Worm (Caenorhabditis elegans): Measurements from ENCODE around the gene alh-10.

alh-10 gene

ce11 chrX:7143515-7143914, at the start of gene alh-10:
alh-10 (minus strand) TSS chrX:7143641.
- TF ChIP-seq zag-1 (tag; optimal IDR thresholded peaks at IDR 0.05) (no peak), gmeb-1 (tag; optimal IDR thresholded peaks at IDR 0.05) (no peak)

- TF ChIP-seq ztf-1 (GFP tag; conservative IDR thresholded peaks at IDR 0.05) (no peak), mdl-1 (tag; optimal IDR thresholded peaks at IDR 0.05) (no peak), crh-2 (tag; optimal IDR thresholded peaks at IDR 0.05) (no peak), unc-39 (tag; optimal IDR thresholded peaks at IDR 0.05) (no peak), zag-1 (tag; optimal IDR thresholded peaks at IDR 0.05) (no peak), mbf-1 (tag; optimal IDR thresholded peaks at IDR 0.05) (no peak), lin-11 (tag; optimal IDR thresholded peaks at IDR 0.05) (no peak), F13H6.1 (tag; optimal IDR thresholded peaks at IDR 0.05) (no peak), lin-39 (tag; optimal IDR thresholded peaks at IDR 0.05) (no peak), lin-13 (GFP tag; optimal IDR thresholded peaks at IDR 0.05) (no peak), ceh-82 (tag; optimal IDR thresholded peaks at IDR 0.05) (no peak), nhr-23 (tag; optimal IDR thresholded peaks at IDR 0.05) (no peak), egl-27 (tag; optimal IDR thresholded peaks at IDR 0.05) (no peak), nhr-21 (tag; optimal IDR thresholded peaks at IDR 0.05) (no peak), unc-62 (GFP tag; optimal IDR thresholded peaks at IDR 0.05) (no peak), sem-4 (tag; optimal IDR thresholded peaks at IDR 0.05) (no peak), unc-55 (GFP tag; optimal IDR thresholded peaks at IDR 0.05) (no peak)
These were observed 48.4 kb upstream of the alh-10 start, which contains the start of gene C55B6.7 for ce11 chrX:7191882-7192281. C55B6.7 (minus strand) TSS chrX:7191982.

ce11 chrX:7187602-7188001, 44.2 kb upstream of the alh-10 start, which contains the start of gene C55B6.4:
C55B6.4 (minus strand) TSS chrX:7187702.
- no peak for TF ChIP-seq sma-3 (GFP tag; optimal IDR thresholded peaks at IDR 0.05)
- TF ChIP-seq nhr-11 (tag; optimal IDR thresholded peaks at IDR 0.05) = no peak

- no peak for TF ChIP-seq elt-1 (tag; optimal IDR thresholded peaks at IDR 0.05)
- TF ChIP-seq Y55F3AM.14 (GFP tag; optimal IDR thresholded peaks at IDR 0.05) = peak; percentile 38
- TF ChIP-seq sem-4 (tag; optimal IDR thresholded peaks at IDR 0.05) = peak; percentile 75
- TF ChIP-seq blmp-1 (tag; optimal IDR thresholded peaks at IDR 0.05; ENCODE audit: insufficient read depth) = peak; percentile 61
- TF ChIP-seq ztf-4 (tag; optimal IDR thresholded peaks at IDR 0.05) = peak; percentile 55
- TF ChIP-seq lin-39 (tag; optimal IDR thresholded peaks at IDR 0.05) = no peak
- peak; percentile 96 for TF ChIP-seq fos-1 (tag; optimal IDR thresholded peaks at IDR 0.05)
- TF ChIP-seq ceh-16 (tag; optimal IDR thresholded peaks at IDR 0.05) = peak; percentile 80
- TF ChIP-seq egl-27 (tag; optimal IDR thresholded peaks at IDR 0.05) = peak; percentile 81
- no peak for TF ChIP-seq ztf-1 (GFP tag; conservative IDR thresholded peaks at IDR 0.05)
- no peak for TF ChIP-seq alr-1 (tag; optimal IDR thresholded peaks at IDR 0.05)
- peak; percentile 92 for TF ChIP-seq gmeb-1 (tag; optimal IDR thresholded peaks at IDR 0.05)
- TF ChIP-seq aly-2 (tag; optimal IDR thresholded peaks at IDR 0.05) = no peak
- TF ChIP-seq snpc-4 (tag; optimal IDR thresholded peaks at IDR 0.05) = peak; percentile 20
- TF ChIP-seq mdl-1 (tag; optimal IDR thresholded peaks at IDR 0.05) = peak in 1 of 2 experiments; percentile 21
- TF ChIP-seq nhr-77 (tag; optimal IDR thresholded peaks at IDR 0.05) = peak; percentile 89
- TF ChIP-seq nhr-23 (tag; optimal IDR thresholded peaks at IDR 0.05) = no peak
- TF ChIP-seq lin-11 (tag; optimal IDR thresholded peaks at IDR 0.05) = no peak
- no peak for TF ChIP-seq unc-39 (tag; optimal IDR thresholded peaks at IDR 0.05)
- no peak for TF ChIP-seq ztf-11 (tag; optimal IDR thresholded peaks at IDR 0.05)
- peak; percentile 22 for TF ChIP-seq skn-1 (tag; optimal IDR thresholded peaks at IDR 0.05)
- TF ChIP-seq F13H6.1 (tag; optimal IDR thresholded peaks at IDR 0.05) = peak; percentile 91
- peak; percentile 82 for TF ChIP-seq lin-13 (GFP tag; optimal IDR thresholded peaks at IDR 0.05)
- TF ChIP-seq elt-3 (tag; optimal IDR thresholded peaks at IDR 0.05) = no peak
- peak; percentile 95 for TF ChIP-seq nhr-6 (tag; optimal IDR thresholded peaks at IDR 0.05)
- peak; percentile 60 to 86 for TF ChIP-seq lsy-2 (tag; optimal IDR thresholded peaks at IDR 0.05)
- peak; percentile 96 for TF ChIP-seq crh-2 (tag; optimal IDR thresholded peaks at IDR 0.05)
- peak; percentile 97 for TF ChIP-seq nhr-129 (tag; optimal IDR thresholded peaks at IDR 0.05)
- peak; percentile 55 for TF ChIP-seq mbf-1 (tag; optimal IDR thresholded peaks at IDR 0.05)
- TF ChIP-seq ama-1 (optimal IDR thresholded peaks at IDR 0.05) = no peak
- peak; percentile 35 for TF ChIP-seq C34F6.9 (tag; optimal IDR thresholded peaks at IDR 0.05)
- TF ChIP-seq sma-3 (GFP tag; optimal IDR thresholded peaks at IDR 0.05) = peak; percentile 99
- TF ChIP-seq R02D3.7 (tag; optimal IDR thresholded peaks at IDR 0.05) = peak; percentile 54
- peak; percentile 25 for TF ChIP-seq mab-5 (tag; optimal IDR thresholded peaks at IDR 0.05)
- TF ChIP-seq sma-9 (GFP tag; optimal IDR thresholded peaks at IDR 0.05) = peak; percentile 78
- TF ChIP-seq sma-9 (tag; optimal IDR thresholded peaks at IDR 0.05) = no peak
- TF ChIP-seq nhr-25 (tag; optimal IDR thresholded peaks at IDR 0.05) = peak; percentile 96
- peak; percentile 33 for TF ChIP-seq dmd-4 (tag; optimal IDR thresholded peaks at IDR 0.05)
- TF ChIP-seq nhr-10 (tag; optimal IDR thresholded peaks at IDR 0.05) = peak; percentile 83
- peak; percentile 14 for TF ChIP-seq unc-62 (GFP tag; optimal IDR thresholded peaks at IDR 0.05)
- TF ChIP-seq nhr-237 (tag; optimal IDR thresholded peaks at IDR 0.05) = peak; percentile 83
- TF ChIP-seq nhr-11 (tag; optimal IDR thresholded peaks at IDR 0.05) = no peak
- TF ChIP-seq nhr-21 (tag; optimal IDR thresholded peaks at IDR 0.05) = peak; percentile 99
- TF ChIP-seq ceh-82 (tag; optimal IDR thresholded peaks at IDR 0.05) = peak; percentile 38
These were observed 38.2 kb upstream of the alh-10 start for ce11 chrX:7181627-7182026.
